Fruit fly (Drosophila melanogaster) whole organism, embryonic: ENCODE results near the gene SclA.

Source experiments
- Ada2b ChIP-seq: fragments of 200-800 bp; sonication (Bioruptor generic); IDR thresholded peaks from 2 replicates; pipeline ENCODE4 v1.3.6; 2022; ENCODE audit warnings: missing biosample characterization, missing genetic modification characterization
- Aef1 ChIP-seq: fragments of 200-800 bp; sonication (Bioruptor generic); IDR thresholded peaks from 3 replicates; pipeline ENCODE4 v1.3.6; 2022; ENCODE audit warnings: missing biosample characterization, missing genetic modification characterization
- Atf3 ChIP-seq: fragments of 200-800 bp; sonication (Bioruptor generic); optimal IDR thresholded peaks from 3 replicates; lab custom pipeline; 2016; ENCODE audit warnings: missing biosample characterization, missing genetic modification characterization
- CG10366 ChIP-seq: fragments of 200-800 bp; sonication (Bioruptor generic); IDR thresholded peaks from 2 replicates; pipeline ENCODE4 v1.3.6; 2022; ENCODE audit warnings: missing biosample characterization, missing genetic modification characterization
- CG11456 ChIP-seq: fragments of 200-800 bp; sonication (Bioruptor generic); IDR thresholded peaks from 3 replicates; pipeline ENCODE4 v1.3.6; 2022; ENCODE audit warnings: missing biosample characterization, missing genetic modification characterization
- CG11695 ChIP-seq: fragments of 200-800 bp; sonication (Bioruptor generic); IDR thresholded peaks from 3 replicates; pipeline ENCODE4 v1.3.6; 2022; ENCODE audit warnings: missing biosample characterization, missing genetic modification characterization
- CG15011 ChIP-seq: fragments of 200-800 bp; sonication (Bioruptor generic); optimal IDR thresholded peaks from 3 replicates; lab custom pipeline; 2018; ENCODE audit warnings: missing biosample characterization, mild to moderate bottlenecking, missing genetic modification characterization
- CG16779 ChIP-seq: fragments of 200-800 bp; sonication (Bioruptor generic); IDR thresholded peaks from 2 replicates; pipeline ENCODE4 v1.3.6; 2022; ENCODE audit warnings: missing biosample characterization, missing genetic modification characterization
- CG16813 ChIP-seq: fragments of 200-800 bp; sonication (Bioruptor generic); IDR thresholded peaks from 3 replicates; pipeline ENCODE4 v1.3.6; 2022; ENCODE audit warnings: missing biosample characterization, missing genetic modification characterization; ENCODE audit not compliant: partially characterized antibody
- CG17385 ChIP-seq: fragments of 200-800 bp; sonication (Bioruptor generic); optimal IDR thresholded peaks from 3 replicates; lab custom pipeline; 2018; ENCODE audit warnings: missing biosample characterization, mild to moderate bottlenecking, missing genetic modification characterization
- CG18476 ChIP-seq: fragments of 200-800 bp; sonication (Bioruptor generic); optimal IDR thresholded peaks from 2 replicates; lab custom pipeline; 2016; ENCODE audit warnings: missing biosample characterization, mild to moderate bottlenecking, missing genetic modification characterization
- CG2199 ChIP-seq: fragments of 200-800 bp; sonication (Bioruptor generic); IDR thresholded peaks from 3 replicates; pipeline ENCODE4 v1.3.6; 2022; ENCODE audit warnings: missing biosample characterization, missing genetic modification characterization
- CG3407 ChIP-seq: fragments of 200-800 bp; sonication (Bioruptor generic); optimal IDR thresholded peaks from 2 replicates; lab custom pipeline; 2018; ENCODE audit warnings: missing biosample characterization, mild to moderate bottlenecking, missing genetic modification characterization
- CG34376 ChIP-seq: fragments of 200-800 bp; sonication (Bioruptor generic); optimal IDR thresholded peaks from 2 replicates; lab custom pipeline; 2018; ENCODE audit warnings: missing biosample characterization, mild to moderate bottlenecking, missing genetic modification characterization
- CG3726 ChIP-seq: fragments of 200-800 bp; sonication (Bioruptor generic); IDR thresholded peaks from 3 replicates; pipeline ENCODE4, ENCODE4 v1.3.6; 2022; ENCODE audit warnings: missing biosample characterization, missing genetic modification characterization
- CG4404 ChIP-seq: fragments of 200-800 bp; sonication (Bioruptor generic); IDR thresholded peaks from 2 replicates; pipeline ENCODE4 v1.3.6; 2022; ENCODE audit warnings: missing biosample characterization, missing genetic modification characterization
- CG6272 ChIP-seq: fragments of 200-800 bp; sonication (Bioruptor generic); IDR thresholded peaks from 2 replicates; pipeline ENCODE4 v1.3.6; 2022; ENCODE audit warnings: missing biosample characterization, missing genetic modification characterization
- CG6654 ChIP-seq: fragments of 200-800 bp; sonication (Bioruptor generic); optimal IDR thresholded peaks from 2 replicates; lab custom pipeline; 2017; ENCODE audit warnings: missing biosample characterization, mild to moderate bottlenecking, missing genetic modification characterization
- CG6765 ChIP-seq: fragments of 200-800 bp; sonication (Bioruptor generic); optimal IDR thresholded peaks from 3 replicates; lab custom pipeline; 2017; ENCODE audit warnings: missing biosample characterization, mild to moderate bottlenecking, missing genetic modification characterization
- CG7357 ChIP-seq: fragments of 200-800 bp; sonication (Bioruptor generic); IDR thresholded peaks from 3 replicates; pipeline ENCODE4 v1.3.6; 2022; ENCODE audit warnings: missing biosample characterization, missing genetic modification characterization
- CG9609 ChIP-seq: fragments of 200-800 bp; sonication (Bioruptor generic); optimal IDR thresholded peaks from 3 replicates; lab custom pipeline; 2016; ENCODE audit warnings: missing biosample characterization, missing genetic modification characterization
- Dad ChIP-seq: fragments of 200-800 bp; sonication (Bioruptor generic); optimal IDR thresholded peaks from 3 replicates; lab custom pipeline; 2016; ENCODE audit warnings: missing biosample characterization, missing genetic modification characterization
- Dref ChIP-seq: fragments of 200-800 bp; sonication (Bioruptor generic); IDR thresholded peaks from 2 replicates; pipeline ENCODE4 v1.3.6; 2022; ENCODE audit warnings: missing biosample characterization, missing genetic modification characterization
- Drgx ChIP-seq: fragments of 200-800 bp; sonication (Bioruptor generic); IDR thresholded peaks from 2 replicates; pipeline ENCODE4 v1.3.6; 2022; ENCODE audit warnings: missing biosample characterization, missing genetic modification characterization
- Fer2 ChIP-seq: fragments of 200-800 bp; sonication (Bioruptor generic); optimal IDR thresholded peaks from 2 replicates; lab custom pipeline; 2018; ENCODE audit warnings: missing biosample characterization, mild to moderate bottlenecking, missing genetic modification characterization, moderate library complexity
- GATAe ChIP-seq: fragments of 200-800 bp; sonication (Bioruptor generic); conservative IDR thresholded peaks from 2 replicates; pipeline ENCODE4 v1.3.6; 2022; ENCODE audit warnings: missing biosample characterization, missing genetic modification characterization
- HLH54F ChIP-seq: fragments of 200-800 bp; sonication (Bioruptor generic); optimal IDR thresholded peaks from 3 replicates; lab custom pipeline; 2016; ENCODE audit warnings: missing biosample characterization, missing genetic modification characterization
- Hey ChIP-seq: fragments of 200-800 bp; sonication (Bioruptor generic); optimal IDR thresholded peaks from 3 replicates; lab custom pipeline; 2018; ENCODE audit warnings: missing biosample characterization, mild to moderate bottlenecking, missing genetic modification characterization
- Hr3 ChIP-seq: fragments of 200-800 bp; sonication (Bioruptor generic); optimal IDR thresholded peaks from 3 replicates; lab custom pipeline; 2016; ENCODE audit warnings: missing biosample characterization, missing genetic modification characterization
- Nf-YC ChIP-seq: fragments of 200-800 bp; optimal IDR thresholded peaks from 3 replicates; lab custom pipeline; 2019; ENCODE audit warnings: missing biosample characterization, mild to moderate bottlenecking, missing genetic modification characterization, moderate library complexity
- Oli ChIP-seq: fragments of 200-800 bp; sonication (Bioruptor generic); optimal IDR thresholded peaks from 2 replicates; lab custom pipeline; 2018; ENCODE audit warnings: missing biosample characterization, mild to moderate bottlenecking, missing genetic modification characterization, moderate library complexity
- bowl ChIP-seq: fragments of 200-800 bp; sonication (Bioruptor generic); IDR thresholded peaks from 2 replicates; pipeline ENCODE4 v1.3.6; 2022; ENCODE audit warnings: missing biosample characterization, missing genetic modification characterization
- cg ChIP-seq: fragments of 200-800 bp; sonication (Bioruptor generic); optimal IDR thresholded peaks from 3 replicates; lab custom pipeline; 2019; ENCODE audit warnings: missing biosample characterization, mild to moderate bottlenecking, missing genetic modification characterization, moderate library complexity
- dmrt99B ChIP-seq: fragments of 200-800 bp; sonication (Bioruptor generic); optimal IDR thresholded peaks from 2 replicates; lab custom pipeline; 2018; ENCODE audit warnings: missing biosample characterization, mild to moderate bottlenecking, missing genetic modification characterization, moderate library complexity
- emc ChIP-seq: fragments of 200-800 bp; sonication (Bioruptor generic); optimal IDR thresholded peaks from 2 replicates; lab custom pipeline; 2016; ENCODE audit warnings: missing biosample characterization, missing genetic modification characterization
- esg ChIP-seq: fragments of 200-800 bp; sonication (Bioruptor generic); conservative IDR thresholded peaks from 2 replicates; pipeline ENCODE4 v1.3.6; 2022; ENCODE audit warnings: missing biosample characterization, missing genetic modification characterization
- her ChIP-seq: fragments of 200-800 bp; sonication (Bioruptor generic); optimal IDR thresholded peaks from 2 replicates; lab custom pipeline; 2016; ENCODE audit warnings: missing biosample characterization, missing genetic modification characterization
- ind ChIP-seq: fragments of 200-800 bp; sonication (Bioruptor generic); optimal IDR thresholded peaks from 3 replicates; lab custom pipeline; 2016; ENCODE audit warnings: missing biosample characterization, missing genetic modification characterization
- insv ChIP-seq, 2 experiments: fragments of 200-800 bp; sonication (Bioruptor generic); optimal IDR thresholded peaks; 3 replicates each; lab custom pipeline; 2016 to 2018; ENCODE audit warnings: missing biosample characterization in 2 of 2, missing genetic modification characterization in 2 of 2
- onecut ChIP-seq: fragments of 200-800 bp; sonication (Bioruptor generic); IDR thresholded peaks from 2 replicates; pipeline ENCODE4 v1.3.6; 2022; ENCODE audit warnings: missing biosample characterization, missing genetic modification characterization
- peb ChIP-seq: fragments of 200-800 bp; sonication (Bioruptor generic); IDR thresholded peaks from 2 replicates; pipeline ENCODE4 v1.3.6; 2022; ENCODE audit warnings: missing biosample characterization, missing genetic modification characterization
- phol ChIP-seq: fragments of 200-800 bp; sonication (Bioruptor generic); optimal IDR thresholded peaks from 3 replicates; lab custom pipeline; 2018; ENCODE audit warnings: missing biosample characterization, mild to moderate bottlenecking, missing genetic modification characterization, moderate library complexity
- scrt ChIP-seq: fragments of 200-800 bp; sonication (Bioruptor generic); optimal IDR thresholded peaks from 2 replicates; lab custom pipeline; 2018; ENCODE audit warnings: missing biosample characterization, mild to moderate bottlenecking, missing genetic modification characterization, moderate library complexity
- slbo ChIP-seq: fragments of 200-800 bp; sonication (Bioruptor generic); IDR thresholded peaks from 2 replicates; pipeline ENCODE4 v1.3.6; 2022; ENCODE audit warnings: missing biosample characterization, missing genetic modification characterization
- so ChIP-seq: fragments of 200-800 bp; sonication (Bioruptor generic); IDR thresholded peaks from 3 replicates; pipeline ENCODE4 v1.3.6; 2022; ENCODE audit warnings: missing biosample characterization, missing genetic modification characterization
- tin ChIP-seq: fragments of 200-800 bp; sonication (Bioruptor generic); optimal IDR thresholded peaks from 3 replicates; lab custom pipeline; 2016; ENCODE audit warnings: missing biosample characterization, missing genetic modification characterization
- trh ChIP-seq: fragments of 200-800 bp; sonication (Bioruptor generic); optimal IDR thresholded peaks from 2 replicates; lab custom pipeline; 2016; ENCODE audit warnings: missing biosample characterization, missing genetic modification characterization
- tup ChIP-seq: fragments of 200-800 bp; sonication (Bioruptor generic); optimal IDR thresholded peaks from 2 replicates; lab custom pipeline; 2016; ENCODE audit warnings: missing biosample characterization, mild to moderate bottlenecking, missing genetic modification characterization, moderate library complexity
- tx ChIP-seq: fragments of 200-800 bp; sonication (Bioruptor generic); optimal IDR thresholded peaks from 2 replicates; lab custom pipeline; 2016; ENCODE audit warnings: missing biosample characterization, missing genetic modification characterization
- unc-4 ChIP-seq: fragments of 200-800 bp; sonication (Bioruptor generic); IDR thresholded peaks from 2 replicates; pipeline ENCODE4 v1.3.6; 2022; ENCODE audit warnings: missing biosample characterization, missing genetic modification characterization; ENCODE audit not compliant: partially characterized antibody
- vnd ChIP-seq: fragments of 200-800 bp; sonication (Bioruptor generic); IDR thresholded peaks from 3 replicates; pipeline ENCODE4 v1.3.6; 2022; ENCODE audit warnings: missing biosample characterization, missing genetic modification characterization; ENCODE audit not compliant: partially characterized antibody
- zf30C ChIP-seq: fragments of 200-800 bp; sonication (Bioruptor generic); optimal IDR thresholded peaks from 3 replicates; lab custom pipeline; 2018; ENCODE audit warnings: missing biosample characterization, mild to moderate bottlenecking, missing genetic modification characterization

Gene SclA

DNA sequence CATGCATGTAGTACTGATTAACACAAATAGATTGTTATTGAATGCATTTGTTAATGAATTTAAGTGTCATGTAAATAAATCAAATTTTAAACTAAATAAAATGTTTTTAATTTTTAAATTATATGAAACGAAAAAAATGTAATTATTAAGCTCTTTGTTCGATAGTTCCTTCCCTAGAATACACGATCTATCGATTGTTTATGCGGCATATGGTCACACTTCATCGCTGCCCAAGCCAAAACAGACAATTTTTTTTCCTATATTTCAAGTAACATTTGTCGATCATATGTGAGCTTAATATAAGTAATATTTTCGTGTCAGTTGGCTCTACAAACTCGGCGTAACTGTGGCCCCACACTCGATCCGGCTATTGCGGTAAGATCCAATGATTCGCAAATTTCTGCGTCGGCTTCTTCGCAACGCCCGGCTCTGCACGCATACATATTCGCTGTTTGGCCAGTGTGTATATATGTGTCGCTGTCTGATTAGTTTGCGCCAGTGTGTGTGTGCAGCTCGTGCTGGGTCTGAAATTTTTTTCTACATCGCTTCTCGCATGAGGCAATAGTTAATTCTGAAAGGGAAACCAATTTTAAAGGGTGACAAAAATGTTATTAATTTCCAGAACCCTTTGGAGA lies 10.8 kb upstream of the SclA start, which contains the start of gene AspRS-m (continued):
- TF ChIP-seq her (GFP tag; lab: Kevin White, UChicago) (no peak), phol (tag; lab: Kevin White, UChicago) (no peak), Hey (tag; lab: Kevin White, UChicago) (no peak), CG9609 (no peak), CG10366 (GFP tag; lab: Robert Waterston, UW) (no peak), zf30C (GFP tag; lab: Kevin White, UChicago) (no peak), Drgx (GFP tag; lab: Robert Waterston, UW) (no peak), peb (GFP tag; lab: Robert Waterston, UW) (no peak), CG11695 (GFP tag; lab: Robert Waterston, UW) (no peak), CG3726 (GFP tag; lab: Robert Waterston, UW) (no peak), CG15011 (GFP tag; lab: Kevin White, UChicago) (no peak), tin (GFP tag; lab: Kevin White, UChicago) (peak; percentile 39), unc-4 (GFP tag; lab: Robert Waterston, UW) (peak; percentile 80), CG34376 (GFP tag; lab: Kevin White, UChicago) (no peak), ind (GFP tag; lab: Kevin White, UChicago) (peak; percentile 17), Atf3 (no peak), scrt (no peak), tup (no peak), slbo (GFP tag; lab: Robert Waterston, UW) (peak; percentile 75), insv (GFP tag; optimal IDR thresholded peaks at IDR 0.05; lab: Kevin White, UChicago) (peak in 1 of 2 experiments; percentile 40), CG16813 (GFP tag; lab: Robert Waterston, UW) (peak; percentile 92), Nf-YC (tag; lab: Kevin White, UChicago) (no peak), so (no peak), Dref (GFP tag; lab: Robert Waterston, UW) (peak; percentile 72), cg (peak; percentile 97), HLH54F (no peak), vnd (GFP tag; lab: Robert Waterston, UW) (peak; percentile 88), CG18476 (GFP tag; lab: Kevin White, UChicago) (no peak), emc (GFP tag; lab: Kevin White, UChicago) (no peak), dmrt99B (tag; lab: Kevin White, UChicago) (no peak), Oli (tag; lab: Kevin White, UChicago) (no peak), tx (GFP tag; lab: Kevin White, UChicago) (no peak), esg (GFP tag; lab: Robert Waterston, UW) (no peak), CG7357 (GFP tag; lab: Robert Waterston, UW) (no peak), CG6654 (no peak), Aef1 (no peak), CG6272 (GFP tag; lab: Robert Waterston, UW) (0 out of 2 replicates have a peak, but pooled peaks have one; percentile 14), CG11456 (GFP tag; lab: Robert Waterston, UW) (no peak), CG2199 (GFP tag; lab: Robert Waterston, UW) (no peak), Fer2 (tag; lab: Kevin White, UChicago) (no peak), CG6765 (GFP tag; lab: Kevin White, UChicago) (no peak), CG17385 (GFP tag; lab: Kevin White, UChicago) (peak; percentile 10), Dad (GFP tag; lab: Kevin White, UChicago) (no peak), GATAe (GFP tag; lab: Robert Waterston, UW) (no peak), onecut (GFP tag; lab: Robert Waterston, UW) (no peak), CG3407 (GFP tag; lab: Kevin White, UChicago) (no peak), bowl (GFP tag; lab: Robert Waterston, UW) (no peak), Hr3 (GFP tag; lab: Kevin White, UChicago) (peak; percentile 35), trh (no peak), CG16779 (GFP tag; lab: Robert Waterston, UW) (no peak), Ada2b (GFP tag; lab: Robert Waterston, UW) (no peak), CG4404 (GFP tag; lab: Robert Waterston, UW) (no peak)
